Fruit fly (Drosophila melanogaster): ENCODE measurements around the gene CG7453.

CG7453 gene

DNA sequence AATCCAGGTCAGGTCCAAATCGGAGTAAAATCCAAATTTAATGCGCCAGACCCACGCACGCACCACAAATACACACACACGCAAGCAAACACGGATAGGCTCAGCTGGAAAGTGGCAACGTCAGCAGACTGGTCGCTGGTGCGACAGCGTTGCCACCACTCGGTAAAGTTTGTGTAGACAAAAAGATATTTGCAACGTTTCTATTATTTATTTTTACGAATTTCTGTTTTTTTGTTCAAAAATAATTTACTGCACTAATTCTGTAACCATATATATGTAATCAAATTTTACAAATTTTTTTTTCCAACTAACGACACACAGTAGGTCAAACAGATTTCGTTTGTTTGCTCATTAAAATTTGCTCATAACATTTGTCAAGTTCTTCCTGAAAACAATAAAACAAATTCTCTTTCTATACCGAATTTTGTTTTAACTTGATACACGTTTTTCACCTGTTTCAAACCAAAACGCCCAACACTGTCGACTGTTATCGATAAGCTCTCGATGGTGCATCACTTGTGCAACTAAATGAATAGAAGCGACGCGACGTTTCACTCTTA lies at the start of gene CG7453, which contains the start of gene CG7556 (continued):
- TF ChIP-seq esg (GFP tag; conservative IDR thresholded peaks at IDR 0.05) (peak; percentile 68), Mrtf (GFP tag; IDR thresholded peaks at IDR 0.05) (no peak), CG10431 (GFP tag; optimal IDR thresholded peaks at IDR 0.05) (peak; percentile 18), CG14014 (GFP tag; IDR thresholded peaks at IDR 0.05) (peak; percentile 41; the same call in 1 of the 2 replicates), Fer3 (tag; optimal IDR thresholded peaks at IDR 0.05) (peak; percentile 54), sug (tag; optimal IDR thresholded peaks at IDR 0.05) (peak; percentile 75), amos (GFP tag; IDR thresholded peaks at IDR 0.05; ENCODE audit: partially characterized antibody) (no peak), CG12071 (GFP tag; optimal IDR thresholded peaks at IDR 0.05) (no peak), vfl (GFP tag; optimal IDR thresholded peaks at IDR 0.05) (peak; percentile 53), CG12219 (GFP tag; optimal IDR thresholded peaks at IDR 0.05) (peak; percentile 47), CG10543 (GFP tag; optimal IDR thresholded peaks at IDR 0.05) (peak; percentile 81), CG2120 (GFP tag; optimal IDR thresholded peaks at IDR 0.05) (peak; percentile 89), Hr39 (optimal IDR thresholded peaks at IDR 0.05) (no peak), CG8924 (tag; optimal IDR thresholded peaks at IDR 0.05) (peak; percentile 61), sqz (GFP tag; optimal IDR thresholded peaks at IDR 0.05) (no peak), HHEX (GFP tag; optimal IDR thresholded peaks at IDR 0.05) (peak; percentile 37), H2.0 (GFP tag; IDR thresholded peaks at IDR 0.05) (peak; percentile 57), CG3726 (GFP tag; IDR thresholded peaks at IDR 0.05) (no peak), z (GFP tag; IDR thresholded peaks at IDR 0.05) (no peak), vvl (GFP tag; IDR thresholded peaks at IDR 0.05) (peak; percentile 65), lov (optimal IDR thresholded peaks at IDR 0.05) (no peak), lov (GFP tag; IDR thresholded peaks at IDR 0.05) (no peak), Rx (GFP tag; IDR thresholded peaks at IDR 0.05) (no peak; the same call in 1 of the 2 replicates), CG12769 (tag; optimal IDR thresholded peaks at IDR 0.05) (no peak), CG4404 (GFP tag; IDR thresholded peaks at IDR 0.05) (peak; percentile 32), gsb (GFP tag; IDR thresholded peaks at IDR 0.05) (no peak), CG18599 (GFP tag; optimal IDR thresholded peaks at IDR 0.05) (peak; percentile 74), Oli (tag; optimal IDR thresholded peaks at IDR 0.05) (peak; percentile 69), CG10462 (GFP tag; optimal IDR thresholded peaks at IDR 0.05) (peak; percentile 59), Bdp1 (GFP tag; optimal IDR thresholded peaks at IDR 0.05) (peak; percentile 61), pum (GFP tag; optimal IDR thresholded peaks at IDR 0.05) (peak; percentile 72), CG15601 (tag; optimal IDR thresholded peaks at IDR 0.05) (peak; percentile 68), CG14710 (tag; optimal IDR thresholded peaks at IDR 0.05) (peak; percentile 84), cwo (GFP tag; optimal IDR thresholded peaks at IDR 0.05) (peak; percentile 54), sc (optimal IDR thresholded peaks at IDR 0.05) (no peak), sc (GFP tag; optimal IDR thresholded peaks at IDR 0.05) (peak; percentile 46), CG8281 (tag; optimal IDR thresholded peaks at IDR 0.05) (no peak), CG17829 (tag; optimal IDR thresholded peaks at IDR 0.05) (peak; percentile 65), gsb-n (tag; optimal IDR thresholded peaks at IDR 0.05) (peak; percentile 57), dati (GFP tag; IDR thresholded peaks at IDR 0.05) (no peak), Tbp (GFP tag; optimal IDR thresholded peaks at IDR 0.05) (no peak), exex (tag; optimal IDR thresholded peaks at IDR 0.05) (no peak), CG6654 (GFP tag; optimal IDR thresholded peaks at IDR 0.05) (peak; percentile 45), fd3F (GFP tag; optimal IDR thresholded peaks at IDR 0.05) (peak; percentile 44), CG16779 (GFP tag; IDR thresholded peaks at IDR 0.05) (no peak), chinmo (GFP tag; IDR thresholded peaks at IDR 0.05; ENCODE audit: partially characterized antibody) (no peak), Poxn (GFP tag; IDR thresholded peaks at IDR 0.05) (no peak), tna (GFP tag; IDR thresholded peaks at IDR 0.05; ENCODE audit: partially characterized antibody) (no peak), dpn (GFP tag; optimal IDR thresholded peaks at IDR 0.05) (peak; percentile 74 to 76), CG32767 (GFP tag; IDR thresholded peaks at IDR 0.05) (peak; percentile 43; the same call in 1 of the 2 replicates), CG6765 (GFP tag; optimal IDR thresholded peaks at IDR 0.05) (no peak)
